Worm (Caenorhabditis elegans): ENCODE results near the gene ddl-1.
A peak's percentile ranks its signal among the peaks of the same experiment; 100 is the strongest.

Gene ddl-1

DNA sequence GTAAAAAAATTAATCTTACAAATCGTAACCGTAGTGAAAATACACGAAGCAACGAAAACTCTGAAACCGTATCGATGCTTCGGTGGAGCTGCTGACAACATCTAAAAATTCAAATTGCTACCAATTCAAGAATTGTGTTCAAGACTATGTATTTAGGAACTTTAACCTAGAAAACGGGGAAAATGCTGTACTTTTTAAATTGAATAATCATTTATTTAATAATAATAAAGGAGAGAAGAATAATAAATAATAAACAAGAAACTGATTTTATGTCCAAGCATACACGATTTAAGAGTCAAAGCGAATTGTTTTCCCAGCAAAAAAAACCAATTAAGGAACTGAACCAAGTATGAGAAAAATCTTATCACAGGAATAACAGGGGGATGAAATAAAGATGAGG, 21.4 kb upstream of the ddl-1 start, which contains the start of gene C25H3.17:
Gene C25H3.17, minus strand, starts transcription at position 101 of the 400 bp plus-strand sequence.
- TF ChIP-seq skn-1 (tag; optimal IDR thresholded peaks at IDR 0.05) (no peak), nhr-43 (tag; optimal IDR thresholded peaks at IDR 0.05; ENCODE audit: poor library complexity, severe bottlenecking) (no peak), ama-1 (optimal IDR thresholded peaks at IDR 0.05) (no peak)

DNA sequence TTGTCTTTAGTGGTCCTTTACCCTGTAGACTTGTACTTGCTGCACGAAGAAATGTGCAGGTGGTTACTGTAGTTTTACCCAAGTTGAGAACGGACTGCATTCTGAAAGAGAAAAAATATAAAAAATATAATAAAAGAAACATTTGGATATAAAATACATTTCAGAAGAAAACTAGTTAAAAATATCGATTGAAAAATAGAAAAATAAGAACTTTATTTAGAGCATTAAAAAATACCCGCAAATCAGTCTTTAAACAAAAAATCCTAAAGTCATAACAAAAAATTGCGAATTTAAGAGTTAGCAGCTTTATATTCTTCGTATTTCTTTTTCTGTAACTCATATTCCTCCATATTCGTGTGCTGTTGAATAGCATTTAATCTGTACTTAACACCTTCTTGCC, 20.7 kb upstream of the ddl-1 start, which contains the start of gene C25H3.7:
Gene C25H3.7, minus strand, starts transcription at position 101 of the 400 bp plus-strand sequence.
- TF ChIP-seq fos-1 (tag; optimal IDR thresholded peaks at IDR 0.05), result no peak
- no peak for TF ChIP-seq ceh-16 (tag; optimal IDR thresholded peaks at IDR 0.05)

- TF ChIP-seq elt-2 (tag; optimal IDR thresholded peaks at IDR 0.05) (no peak), zag-1 (tag; optimal IDR thresholded peaks at IDR 0.05) (no peak), nhr-28 (tag; optimal IDR thresholded peaks at IDR 0.05) (no peak)
Measured at ce11 chrII:5667540-5667939, 19.4 kb upstream of the ddl-1 start.

- no peak for TF ChIP-seq fos-1 (tag; optimal IDR thresholded peaks at IDR 0.05)
- TF ChIP-seq nhr-77 (tag; optimal IDR thresholded peaks at IDR 0.05), result no peak
- TF ChIP-seq ztf-11 (tag; optimal IDR thresholded peaks at IDR 0.05), result no peak
- no peak for TF ChIP-seq lin-39 (tag; optimal IDR thresholded peaks at IDR 0.05)
- no peak for TF ChIP-seq lsy-12 (tag; optimal IDR thresholded peaks at IDR 0.05)
Measured at ce11 chrII:5665991-5666390, 17.8 kb upstream of the ddl-1 start, which contains the start of gene C25H3.16. Gene C25H3.16 (plus strand): TSS chrII:5666291.

DNA sequence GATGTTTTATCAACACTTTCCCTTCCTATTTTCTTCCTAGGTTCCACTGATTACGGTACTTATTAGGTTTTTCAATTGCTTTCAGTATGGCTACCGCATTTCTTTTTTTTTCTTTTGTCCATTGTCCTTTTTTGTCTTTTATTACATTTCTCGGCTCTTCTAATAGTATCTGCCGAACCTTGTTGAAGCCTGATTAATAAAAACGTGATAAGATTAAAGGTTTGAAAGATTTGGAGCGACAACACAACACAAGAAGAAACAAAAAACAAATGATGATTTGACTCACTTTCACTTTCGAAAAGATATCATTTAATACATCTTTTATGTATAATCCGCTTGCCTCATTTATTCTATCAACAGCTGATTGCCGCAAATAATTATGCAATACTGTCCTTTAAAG, 16.9 kb upstream of the ddl-1 start, which contains the start of gene C25H3.15:
Gene C25H3.15, plus strand, starts transcription at position 301 of the 400 bp plus-strand sequence.
- TF ChIP-seq nhr-23 (tag; optimal IDR thresholded peaks at IDR 0.05), result peak; percentile 15
- TF ChIP-seq ztf-11 (tag; optimal IDR thresholded peaks at IDR 0.05), result no peak

- TF ChIP-seq hmg-11 (tag; optimal IDR thresholded peaks at IDR 0.05) (peak; percentile 26), ztf-11 (tag; optimal IDR thresholded peaks at IDR 0.05) (no peak), ZK546.5 (tag; optimal IDR thresholded peaks at IDR 0.05) (no peak), sea-2 (GFP tag; optimal IDR thresholded peaks at IDR 0.05) (no peak), unc-62 (GFP tag; optimal IDR thresholded peaks at IDR 0.05) (no peak), nhr-28 (tag; optimal IDR thresholded peaks at IDR 0.05) (no peak), nhr-77 (tag; optimal IDR thresholded peaks at IDR 0.05) (no peak), nfya-1 (tag; optimal IDR thresholded peaks at IDR 0.05; ENCODE audit: insufficient read depth) (peak; percentile 59), R02D3.7 (tag; optimal IDR thresholded peaks at IDR 0.05) (no peak)
Measured at ce11 chrII:5663180-5663791, 15.1 kb upstream of the ddl-1 start.

- TF ChIP-seq nhr-67 (tag; optimal IDR thresholded peaks at IDR 0.05) (peak; percentile 47), nfya-1 (tag; optimal IDR thresholded peaks at IDR 0.05; ENCODE audit: insufficient read depth) (peak; percentile 99), nhr-23 (tag; optimal IDR thresholded peaks at IDR 0.05) (peak; percentile 64), lin-39 (tag; optimal IDR thresholded peaks at IDR 0.05) (peak; percentile 86), elt-2 (tag; optimal IDR thresholded peaks at IDR 0.05) (peak; percentile 84), nhr-43 (tag; optimal IDR thresholded peaks at IDR 0.05; ENCODE audit: poor library complexity, severe bottlenecking) (peak; percentile 75), sea-2 (GFP tag; optimal IDR thresholded peaks at IDR 0.05) (peak; percentile 46), fkh-2 (tag; optimal IDR thresholded peaks at IDR 0.05) (peak; percentile 13), egl-27 (tag; optimal IDR thresholded peaks at IDR 0.05) (no peak), snpc-4 (tag; optimal IDR thresholded peaks at IDR 0.05) (peak; percentile 50), jun-1 (tag; optimal IDR thresholded peaks at IDR 0.05) (peak; percentile 55), elt-1 (tag; optimal IDR thresholded peaks at IDR 0.05) (peak; percentile 11), tbx-2 (tag; optimal IDR thresholded peaks at IDR 0.05) (peak; percentile 82), mdl-1 (tag; optimal IDR thresholded peaks at IDR 0.05) (peak; percentile 67), ceh-28 (tag; optimal IDR thresholded peaks at IDR 0.05) (peak; percentile 86), fkh-10 (GFP tag; optimal IDR thresholded peaks at IDR 0.05) (peak; percentile 71), nhr-76 (tag; optimal IDR thresholded peaks at IDR 0.05) (peak; percentile 42), eor-1 (tag; optimal IDR thresholded peaks at IDR 0.05) (no peak), ceh-16 (tag; optimal IDR thresholded peaks at IDR 0.05) (peak; percentile 6), skn-1 (tag; optimal IDR thresholded peaks at IDR 0.05) (peak; percentile 53), nhr-77 (tag; optimal IDR thresholded peaks at IDR 0.05) (no peak), unc-39 (tag; optimal IDR thresholded peaks at IDR 0.05) (no peak), ceh-82 (tag; optimal IDR thresholded peaks at IDR 0.05) (peak; percentile 64), fos-1 (tag; optimal IDR thresholded peaks at IDR 0.05) (no peak), nhr-12 (tag; optimal IDR thresholded peaks at IDR 0.05) (no peak), aly-2 (tag; optimal IDR thresholded peaks at IDR 0.05) (no peak), daf-12 (tag; optimal IDR thresholded peaks at IDR 0.05) (no peak), lin-15B (tag; optimal IDR thresholded peaks at IDR 0.05) (peak; percentile 69), egl-5 (tag; optimal IDR thresholded peaks at IDR 0.05) (peak; percentile 96), nhr-25 (tag; optimal IDR thresholded peaks at IDR 0.05) (peak; percentile 94)
Measured at ce11 chrII:5661735-5662177, 13.6 kb upstream of the ddl-1 start.
